Worm (Caenorhabditis elegans) whole organism, L4 larva: Measurements from ENCODE around the gene cutl-21.

Source experiments
- dpl-1 ChIP-seq: fragments of 150-350 bp; optimal IDR thresholded peaks from 2 replicates; lab custom pipeline; 2014; ENCODE audit warnings: missing biosample characterization, missing genetic modification reagents, missing genetic modification characterization
- pha-4 ChIP-seq, 2 experiments: fragments of 150-350 bp in 1 of 2; fragments of 200-800 bp in 1 of 2; sonication (Bioruptor generic) in 1 of 2; IDR thresholded peaks in 1 of 2; optimal IDR thresholded peaks in 1 of 2; 2 replicates each; pipeline versions ENCODE4 v1.3.6 to Lab custom; 2014 to 2022; ENCODE audit warnings: missing genetic modification characterization in 2 of 2, missing genetic modification reagents in 2 of 2, missing biosample characterization in 1 of 2, missing compliant biosample characterization in 1 of 2

ce11 chrX:994678-995077 lies 9.5 kb upstream of the cutl-21 start:
- TF ChIP-seq pha-4 (GFP tag; IDR thresholded peaks at IDR 0.05; lab: Robert Waterston, UW) (no peak), pha-4 (tag; optimal IDR thresholded peaks at IDR 0.05; lab: Kevin White, UChicago) (no peak), dpl-1 (GFP tag; lab: Kevin White, UChicago) (no peak)
